Fruit fly (Drosophila melanogaster): ENCODE results near the gene Usp47.

The Usp47 gene

dm6 chr3L:5810633-5811341, 58.0 kb downstream of the Usp47 start, which contains the start of the genes S6k and kri (continued):
- TF ChIP-seq amos (GFP tag; IDR thresholded peaks at IDR 0.05; ENCODE audit: partially characterized antibody) (peak; percentile 48), oc (tag; optimal IDR thresholded peaks at IDR 0.05) (no peak), Nf-YB (GFP tag; optimal IDR thresholded peaks at IDR 0.05) (no peak), CG15479 (GFP tag; optimal IDR thresholded peaks at IDR 0.05) (no peak), mld (GFP tag; IDR thresholded peaks at IDR 0.05; ENCODE audit: partially characterized antibody) (0 out of 3 replicates have a peak, but pooled peaks have one; percentile 33), lilli (GFP tag; optimal IDR thresholded peaks at IDR 0.05) (peak; percentile 7), Sin3A (optimal IDR thresholded peaks at IDR 0.05) (peak; percentile 66), Usf (GFP tag; optimal IDR thresholded peaks at IDR 0.05) (no peak), sim (GFP tag; IDR thresholded peaks at IDR 0.05) (no peak), toy (GFP tag; IDR thresholded peaks at IDR 0.05) (no peak), CG18262 (tag; optimal IDR thresholded peaks at IDR 0.05) (no peak), fd64A (GFP tag; optimal IDR thresholded peaks at IDR 0.05) (no peak), CG7372 (GFP tag; IDR thresholded peaks at IDR 0.05) (no peak), ewg (GFP tag; optimal IDR thresholded peaks at IDR 0.05) (peak; percentile 76), CG8924 (tag; optimal IDR thresholded peaks at IDR 0.05) (peak; percentile 74), C15 (GFP tag; IDR thresholded peaks at IDR 0.05) (no peak), Chrac-16 (GFP tag; optimal IDR thresholded peaks at IDR 0.05) (no peak), caup (GFP tag; optimal IDR thresholded peaks at IDR 0.05; ENCODE audit: severe bottlenecking) (no peak), Pdp1 (GFP tag; optimal IDR thresholded peaks at IDR 0.05) (peak in 1 of 2 experiments; percentile 53), ken (GFP tag; IDR thresholded peaks at IDR 0.05) (no peak), sens (GFP tag) (no peak), pros (GFP tag; optimal IDR thresholded peaks at IDR 0.05) (no peak), CG10543 (GFP tag; optimal IDR thresholded peaks at IDR 0.05) (peak; percentile 80), CG31388 (GFP tag; optimal IDR thresholded peaks at IDR 0.05) (no peak), emc (GFP tag; optimal IDR thresholded peaks at IDR 0.05) (no peak), CG12391 (tag; optimal IDR thresholded peaks at IDR 0.05) (peak; percentile 12), CG14050 (GFP tag; IDR thresholded peaks at IDR 0.05) (no peak), Doc2 (GFP tag; IDR thresholded peaks at IDR 0.05) (no peak), row (GFP tag; IDR thresholded peaks at IDR 0.05) (0 out of 3 replicates have a peak, but pooled peaks have one; percentile 22), run (tag; optimal IDR thresholded peaks at IDR 0.05) (no peak), Dip3 (GFP tag; optimal IDR thresholded peaks at IDR 0.05) (no peak), Neu2 (GFP tag; optimal IDR thresholded peaks at IDR 0.05; ENCODE audit: borderline replicate concordance) (no peak), onecut (GFP tag; IDR thresholded peaks at IDR 0.05) (peak; percentile 16; the same call in 1 of the 2 replicates), kni (GFP tag; optimal IDR thresholded peaks at IDR 0.05) (peak; percentile 24), CG13296 (GFP tag; optimal IDR thresholded peaks at IDR 0.05) (peak; percentile 14), Vsx1 (GFP tag; optimal IDR thresholded peaks at IDR 0.05) (peak; percentile 42), vfl (GFP tag; optimal IDR thresholded peaks at IDR 0.05) (no peak), CG16863 (GFP tag; optimal IDR thresholded peaks at IDR 0.05) (no peak), CG14860 (GFP tag; IDR thresholded peaks at IDR 0.05; ENCODE audit: partially characterized antibody) (no peak), Bdp1 (GFP tag; optimal IDR thresholded peaks at IDR 0.05) (no peak), CG30020 (tag; optimal IDR thresholded peaks at IDR 0.05) (peak; percentile 9), ac (GFP tag; optimal IDR thresholded peaks at IDR 0.05) (no peak), Asciz (GFP tag; optimal IDR thresholded peaks at IDR 0.05) (no peak), rib (GFP tag; IDR thresholded peaks at IDR 0.05) (no peak), lov (optimal IDR thresholded peaks at IDR 0.05) (no peak), lov (GFP tag; IDR thresholded peaks at IDR 0.05) (0 out of 3 replicates have a peak, but pooled peaks have one; percentile 40), Blimp-1 (GFP tag; optimal IDR thresholded peaks at IDR 0.05) (no peak), CG13287 (GFP tag; IDR thresholded peaks at IDR 0.05; ENCODE audit: partially characterized antibody) (peak; percentile 45; the same call in 1 of the 2 replicates), D19B (GFP tag; optimal IDR thresholded peaks at IDR 0.05) (no peak)

Data from whole organism, embryonic.